Worm (Caenorhabditis elegans) whole organism, early embryonic: ENCODE results near the gene oig-1.

Source experiments
- B0310.2 ChIP-seq: sonication (generic microtip); optimal IDR thresholded peaks from 2 replicates; lab custom pipeline; 2016; ENCODE audit warnings: mild to moderate bottlenecking, missing genetic modification characterization, missing compliant biosample characterization
- F13C5.2 ChIP-seq: sonication (generic microtip); optimal IDR thresholded peaks from 2 replicates; lab custom pipeline; 2017; ENCODE audit warnings: mild to moderate bottlenecking, missing genetic modification characterization, inconsistent platforms, missing compliant biosample characterization
- aly-1 ChIP-seq: sonication (generic microtip); optimal IDR thresholded peaks from 2 replicates; lab custom pipeline; 2016; ENCODE audit warnings: missing genetic modification characterization, missing compliant biosample characterization
- ama-1 ChIP-seq: fragments of 150-350 bp; optimal IDR thresholded peaks from 2 replicates; lab custom pipeline; 2014
- ceh-13 ChIP-seq: fragments of 200-800 bp; sonication (Bioruptor generic); optimal IDR thresholded peaks from 2 replicates; lab custom pipeline; 2018; ENCODE audit warnings: mild to moderate bottlenecking, missing genetic modification characterization, missing compliant biosample characterization
- ceh-36 ChIP-seq: sonication (generic microtip); optimal IDR thresholded peaks from 2 replicates; lab custom pipeline; 2016; ENCODE audit warnings: missing genetic modification characterization, inconsistent platforms, missing compliant biosample characterization
- ets-7 ChIP-seq: sonication (generic microtip); optimal IDR thresholded peaks from 2 replicates; lab custom pipeline; 2016; ENCODE audit warnings: missing genotype, missing genetic modification characterization, missing compliant biosample characterization
- flt-1 ChIP-seq: fragments of 200-800 bp; sonication (Bioruptor generic); IDR thresholded peaks from 2 replicates; pipeline ENCODE4 v1.3.6; 2022; ENCODE audit warnings: missing genetic modification characterization, missing compliant biosample characterization
- hmbx-1 ChIP-seq: sonication (generic microtip); optimal IDR thresholded peaks from 2 replicates; lab custom pipeline; 2016; ENCODE audit warnings: mild to moderate bottlenecking, missing genetic modification characterization, missing compliant biosample characterization
- hmg-4 ChIP-seq: fragments of 200-800 bp; sonication (Bioruptor generic); optimal IDR thresholded peaks from 2 replicates; lab custom pipeline; 2018; ENCODE audit warnings: mild to moderate bottlenecking, missing genetic modification characterization, missing compliant biosample characterization
- hnd-1 ChIP-seq: sonication (generic microtip); optimal IDR thresholded peaks from 2 replicates; lab custom pipeline; 2016; ENCODE audit warnings: missing genetic modification characterization, missing compliant biosample characterization
- pes-1 ChIP-seq: fragments of 200-800 bp; sonication (Bioruptor generic); IDR thresholded peaks from 2 replicates; pipeline ENCODE4 v1.3.6; 2022; ENCODE audit warnings: missing genetic modification reagents, missing genetic modification characterization, missing compliant biosample characterization
- scrt-1 ChIP-seq: fragments of 200-800 bp; sonication (Bioruptor generic); IDR thresholded peaks from 2 replicates; pipeline ENCODE4 v1.3.6; 2022; ENCODE audit warnings: missing genetic modification characterization, missing compliant biosample characterization
- sea-1 ChIP-seq: fragments of 200-800 bp; sonication (Bioruptor generic); conservative IDR thresholded peaks from 2 replicates; pipeline ENCODE4 v1.3.6; 2022; ENCODE audit warnings: missing genetic modification characterization, missing compliant biosample characterization
- tbx-11 ChIP-seq: fragments of 200-800 bp; sonication (Bioruptor generic); IDR thresholded peaks from 2 replicates; pipeline ENCODE4 v1.3.6; 2022; ENCODE audit warnings: missing genetic modification characterization, missing compliant biosample characterization
- tbx-37 ChIP-seq: fragments of 200-800 bp; sonication (Bioruptor generic); conservative IDR thresholded peaks from 2 replicates; pipeline ENCODE4 v1.3.6; 2022; ENCODE audit warnings: missing genetic modification reagents, missing genetic modification characterization, missing compliant biosample characterization
- tra-4 ChIP-seq: sonication (generic microtip); optimal IDR thresholded peaks from 2 replicates; lab custom pipeline; 2017; ENCODE audit warnings: missing genetic modification characterization, missing compliant biosample characterization

The oig-1 gene

ce11 chrIII:6514673-6515072 lies 10.8 kb downstream of the oig-1 start, which contains the start of gene acr-5:
acr-5 (minus strand) TSS chrIII:6514773.
- TF ChIP-seq ets-7 (no peak), ama-1 (lab: Kevin White, UChicago) (no peak), B0310.2 (tag; lab: Kevin White, UChicago) (no peak), hmbx-1 (tag; lab: Kevin White, UChicago) (no peak), tbx-37 (no peak), F13C5.2 (tag; lab: Kevin White, UChicago) (no peak), tbx-11 (no peak), pes-1 (GFP tag; lab: Robert Waterston, UW) (no peak), flt-1 (no peak), sea-1 (GFP tag; lab: Robert Waterston, UW) (no peak), aly-1 (tag; lab: Kevin White, UChicago) (no peak), ceh-36 (tag; lab: Kevin White, UChicago) (no peak), scrt-1 (GFP tag; lab: Robert Waterston, UW) (no peak), hmg-4 (GFP tag; lab: Kevin White, UChicago) (no peak), tra-4 (no peak), ceh-13 (no peak)

- TF ChIP-seq tbx-37 (no peak), aly-1 (tag; lab: Kevin White, UChicago) (no peak), pes-1 (GFP tag; lab: Robert Waterston, UW) (no peak), scrt-1 (GFP tag; lab: Robert Waterston, UW) (no peak), F13C5.2 (tag; lab: Kevin White, UChicago) (no peak), tra-4 (no peak), ets-7 (no peak)
Observed at ce11 chrIII:6509301-6509700, 16.2 kb downstream of the oig-1 start.

- TF ChIP-seq tra-4 (no peak), scrt-1 (GFP tag; lab: Robert Waterston, UW) (no peak), pes-1 (GFP tag; lab: Robert Waterston, UW) (no peak), F13C5.2 (tag; lab: Kevin White, UChicago) (no peak), ceh-36 (tag; lab: Kevin White, UChicago) (no peak), sea-1 (GFP tag; lab: Robert Waterston, UW) (no peak), B0310.2 (tag; lab: Kevin White, UChicago) (no peak), tbx-11 (no peak), tbx-37 (no peak), ama-1 (lab: Kevin White, UChicago) (no peak), hmbx-1 (tag; lab: Kevin White, UChicago) (no peak), aly-1 (tag; lab: Kevin White, UChicago) (no peak), ceh-13 (no peak), hmg-4 (GFP tag; lab: Kevin White, UChicago) (no peak), flt-1 (no peak)
Observed at ce11 chrIII:6508327-6508726, 17.1 kb downstream of the oig-1 start.

- TF ChIP-seq aly-1 (tag; lab: Kevin White, UChicago): no peak
- TF ChIP-seq sea-1 (GFP tag; lab: Robert Waterston, UW): no peak
- no peak for TF ChIP-seq hmbx-1 (tag; lab: Kevin White, UChicago)
- TF ChIP-seq ceh-13: no peak
- no peak for TF ChIP-seq ama-1 (lab: Kevin White, UChicago)
- no peak for TF ChIP-seq ets-7
- TF ChIP-seq F13C5.2 (tag; lab: Kevin White, UChicago): no peak
- TF ChIP-seq B0310.2 (tag; lab: Kevin White, UChicago): no peak
- TF ChIP-seq tbx-11: no peak
Observed at ce11 chrIII:6507832-6508231, 17.6 kb downstream of the oig-1 start, which contains the start of gene F23F12.12. F23F12.12 (plus strand) TSS chrIII:6508132.

ce11 chrIII:6500032-6500564 lies 25.4 kb downstream of the oig-1 start, which contains the start of gene F23F12.3:
F23F12.3 (plus strand) TSS chrIII:6500514.
- TF ChIP-seq hnd-1 (tag; lab: Kevin White, UChicago) (no peak), ets-7 (no peak), ceh-36 (tag; lab: Kevin White, UChicago) (no peak), pes-1 (GFP tag; lab: Robert Waterston, UW) (no peak)

DNA sequence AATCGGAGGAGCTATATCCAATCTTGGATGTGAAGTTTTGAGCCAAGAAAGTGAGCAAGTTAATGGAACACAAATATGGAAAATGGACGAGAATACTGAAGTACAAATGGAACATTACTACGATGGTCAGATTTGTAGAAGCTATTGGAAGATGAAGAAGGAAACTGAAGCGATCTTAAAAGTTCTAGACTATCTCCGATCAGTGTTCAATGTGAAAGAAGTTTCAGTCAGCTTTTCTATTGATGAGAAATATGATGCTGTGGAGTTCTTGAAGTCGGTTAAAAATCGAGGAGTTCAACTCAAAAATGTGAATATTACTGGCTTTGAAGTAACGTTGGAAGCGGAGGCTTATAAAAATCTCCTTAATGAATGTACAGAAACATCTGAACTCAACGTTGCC lies 26.4 kb downstream of the oig-1 start:
- no peak for TF ChIP-seq pes-1 (GFP tag; lab: Robert Waterston, UW)
- no peak for TF ChIP-seq flt-1
- no peak for TF ChIP-seq tbx-11
- no peak for TF ChIP-seq hnd-1 (tag; lab: Kevin White, UChicago)
- TF ChIP-seq aly-1 (tag; lab: Kevin White, UChicago): no peak
- no peak for TF ChIP-seq ceh-36 (tag; lab: Kevin White, UChicago)
- no peak for TF ChIP-seq scrt-1 (GFP tag; lab: Robert Waterston, UW)
- no peak for TF ChIP-seq tbx-37
- TF ChIP-seq ceh-13: no peak
- no peak for TF ChIP-seq ama-1 (lab: Kevin White, UChicago)
- TF ChIP-seq F13C5.2 (tag; lab: Kevin White, UChicago): no peak
- TF ChIP-seq B0310.2 (tag; lab: Kevin White, UChicago): no peak
- TF ChIP-seq hmbx-1 (tag; lab: Kevin White, UChicago): no peak
- no peak for TF ChIP-seq sea-1 (GFP tag; lab: Robert Waterston, UW)
- no peak for TF ChIP-seq ets-7
- no peak for TF ChIP-seq tra-4
- no peak for TF ChIP-seq hmg-4 (GFP tag; lab: Kevin White, UChicago)

- TF ChIP-seq sea-1 (GFP tag; lab: Robert Waterston, UW) (no peak), hmg-4 (GFP tag; lab: Kevin White, UChicago) (no peak), scrt-1 (GFP tag; lab: Robert Waterston, UW) (no peak), tra-4 (no peak), tbx-11 (no peak), aly-1 (tag; lab: Kevin White, UChicago) (no peak), B0310.2 (tag; lab: Kevin White, UChicago) (no peak), pes-1 (GFP tag; lab: Robert Waterston, UW) (no peak), hmbx-1 (tag; lab: Kevin White, UChicago) (no peak), F13C5.2 (tag; lab: Kevin White, UChicago) (no peak), flt-1 (no peak), ceh-36 (tag; lab: Kevin White, UChicago) (no peak), tbx-37 (no peak), ama-1 (lab: Kevin White, UChicago) (no peak)
Observed at ce11 chrIII:6498176-6498575, 27.3 kb downstream of the oig-1 start, which contains the start of gene sdz-15. sdz-15 (plus strand) TSS chrIII:6498476.
